Fruit fly (Drosophila melanogaster): Measurements from ENCODE around the gene eya.

- no peak for TF ChIP-seq ttk (optimal IDR thresholded peaks at IDR 0.05)
- TF ChIP-seq Sin3A (optimal IDR thresholded peaks at IDR 0.05) = no peak
- TF ChIP-seq psq (optimal IDR thresholded peaks at IDR 0.05) = no peak
- TF ChIP-seq insv (optimal IDR thresholded peaks at IDR 0.05) = no peak
- TF ChIP-seq h (optimal IDR thresholded peaks at IDR 0.05) = no peak
- no peak for TF ChIP-seq Myc (optimal IDR thresholded peaks at IDR 0.05)
Measured at dm6 chr2L:6503724-6504037, 43.1 kb downstream of the eya start.
